Worm (Caenorhabditis elegans) whole organism, early embryonic: ENCODE data around the gene srj-24.

Experiments
- F13C5.2 ChIP-seq: sonication (generic microtip); optimal IDR thresholded peaks from 2 replicates; lab custom pipeline; 2017; ENCODE audit warnings: mild to moderate bottlenecking, missing genetic modification characterization, inconsistent platforms, missing compliant biosample characterization
- ama-1 ChIP-seq: fragments of 150-350 bp; optimal IDR thresholded peaks from 2 replicates; lab custom pipeline; 2014
- ceh-36 ChIP-seq: sonication (generic microtip); optimal IDR thresholded peaks from 2 replicates; lab custom pipeline; 2016; ENCODE audit warnings: missing genetic modification characterization, inconsistent platforms, missing compliant biosample characterization
- flt-1 ChIP-seq: fragments of 200-800 bp; sonication (Bioruptor generic); IDR thresholded peaks from 2 replicates; pipeline ENCODE4 v1.3.6; 2022; ENCODE audit warnings: missing genetic modification characterization, missing compliant biosample characterization
- hmg-4 ChIP-seq: fragments of 200-800 bp; sonication (Bioruptor generic); optimal IDR thresholded peaks from 2 replicates; lab custom pipeline; 2018; ENCODE audit warnings: mild to moderate bottlenecking, missing genetic modification characterization, missing compliant biosample characterization
- pes-1 ChIP-seq: fragments of 200-800 bp; sonication (Bioruptor generic); IDR thresholded peaks from 2 replicates; pipeline ENCODE4 v1.3.6; 2022; ENCODE audit warnings: missing genetic modification reagents, missing genetic modification characterization, missing compliant biosample characterization
- scrt-1 ChIP-seq: fragments of 200-800 bp; sonication (Bioruptor generic); IDR thresholded peaks from 2 replicates; pipeline ENCODE4 v1.3.6; 2022; ENCODE audit warnings: missing genetic modification characterization, missing compliant biosample characterization
- tbx-11 ChIP-seq: fragments of 200-800 bp; sonication (Bioruptor generic); IDR thresholded peaks from 2 replicates; pipeline ENCODE4 v1.3.6; 2022; ENCODE audit warnings: missing genetic modification characterization, missing compliant biosample characterization
- tbx-37 ChIP-seq: fragments of 200-800 bp; sonication (Bioruptor generic); conservative IDR thresholded peaks from 2 replicates; pipeline ENCODE4 v1.3.6; 2022; ENCODE audit warnings: missing genetic modification reagents, missing genetic modification characterization, missing compliant biosample characterization

DNA sequence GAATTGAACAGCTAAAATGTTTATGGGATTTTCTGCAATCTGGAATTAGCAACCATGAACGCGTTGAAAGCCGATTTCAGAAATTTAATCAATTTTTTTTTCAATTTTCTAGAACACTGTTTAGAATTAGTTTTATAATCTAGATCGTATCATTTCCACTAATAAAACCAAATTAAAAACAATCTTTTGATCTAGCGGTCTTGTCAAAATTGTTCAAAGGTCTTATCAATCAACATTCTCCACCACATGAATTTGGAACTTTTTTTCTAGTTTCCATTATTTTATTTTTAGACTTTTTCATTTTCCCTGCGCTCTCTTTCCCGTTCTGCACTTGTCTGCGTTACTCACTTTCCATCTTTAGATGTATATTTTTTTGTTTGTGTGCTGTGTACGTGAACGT lies 23.7 kb upstream of the srj-24 start, which contains the start of gene srp-2:
- no peak for TF ChIP-seq hmg-4
- TF ChIP-seq tbx-37 (GFP tag; lab: Robert Waterston, UW), result no peak
- TF ChIP-seq F13C5.2, result no peak
- TF ChIP-seq ama-1 (lab: Kevin White, UChicago), result no peak
- TF ChIP-seq scrt-1 (GFP tag; lab: Robert Waterston, UW), result no peak
- no peak for TF ChIP-seq tbx-11 (GFP tag; lab: Robert Waterston, UW)
- no peak for TF ChIP-seq flt-1
- no peak for TF ChIP-seq ceh-36 (tag; lab: Kevin White, UChicago)
- no peak for TF ChIP-seq pes-1 (GFP tag; lab: Robert Waterston, UW)
